Fruit fly (Drosophila melanogaster) whole organism, wandering third instar larva: ENCODE data around the gene JhI-21.

Experiments used
- Abd-B ChIP-seq: fragments of >200 bp; optimal IDR thresholded peaks from 2 replicates; lab custom pipeline; 2017; ENCODE audit warnings: missing biosample characterization, missing genetic modification characterization
- CG32264 ChIP-seq: fragments of 200-800 bp; sonication (Bioruptor generic); optimal IDR thresholded peaks from 2 replicates; lab custom pipeline; 2016; ENCODE audit warnings: missing biosample characterization, missing genetic modification characterization
- CG9705 ChIP-seq: fragments of 200-800 bp; sonication (Bioruptor generic); optimal IDR thresholded peaks from 2 replicates; lab custom pipeline; 2018; ENCODE audit warnings: missing biosample characterization, mild to moderate bottlenecking, missing genetic modification characterization
- CrebA ChIP-seq: fragments of 200-800 bp; sonication (Bioruptor generic); optimal IDR thresholded peaks from 2 replicates; lab custom pipeline; 2016; ENCODE audit warnings: missing biosample characterization, mild to moderate bottlenecking, missing genetic modification characterization, borderline replicate concordance
- Dfd ChIP-seq: fragments of >200 bp; optimal IDR thresholded peaks from 2 replicates; lab custom pipeline; 2017; ENCODE audit warnings: missing biosample characterization, missing genetic modification characterization
- Dif ChIP-seq: fragments of 200-275, 200-300 bp; sonication (Bioruptor generic); optimal IDR thresholded peaks from 2 replicates; lab custom pipeline; 2018; ENCODE audit warnings: missing biosample characterization, missing genetic modification characterization; ENCODE audit not compliant: partially characterized antibody
- GATAd ChIP-seq: sonication (Bioruptor generic); optimal IDR thresholded peaks from 2 replicates; lab custom pipeline; 2016; ENCODE audit warnings: missing biosample characterization, missing genetic modification characterization
- HLH106 ChIP-seq: fragments of 200-800 bp; optimal IDR thresholded peaks from 3 replicates; lab custom pipeline; 2019; ENCODE audit warnings: missing biosample characterization, mild to moderate bottlenecking, missing genetic modification characterization, moderate library complexity
- Hnf4 ChIP-seq: fragments of 200-800 bp; sonication (Bioruptor generic); optimal IDR thresholded peaks from 2 replicates; lab custom pipeline; 2016; ENCODE audit warnings: missing biosample characterization, mild to moderate bottlenecking, missing genetic modification characterization
- Hr78 ChIP-seq: fragments of >200 bp; optimal IDR thresholded peaks from 2 replicates; lab custom pipeline; 2017; ENCODE audit warnings: missing biosample characterization, missing genetic modification characterization
- Hr83 ChIP-seq: fragments of 200-300 bp; sonication (Bioruptor generic); optimal IDR thresholded peaks from 2 replicates; lab custom pipeline; 2016; ENCODE audit warnings: missing biosample characterization, mild to moderate bottlenecking, missing genetic modification characterization, moderate library complexity; ENCODE audit not compliant: poor library complexity, severe bottlenecking
- Jra ChIP-seq: sonication (Bioruptor generic); optimal IDR thresholded peaks from 2 replicates; lab custom pipeline; 2016; ENCODE audit warnings: missing biosample characterization, missing genetic modification characterization
- Mio ChIP-seq: sonication (Bioruptor generic); optimal IDR thresholded peaks from 2 replicates; lab custom pipeline; 2016; ENCODE audit warnings: missing biosample characterization, missing genetic modification characterization
- Myc ChIP-seq: fragments of >200 bp; optimal IDR thresholded peaks from 2 replicates; lab custom pipeline; 2017
- N ChIP-seq: fragments of >200 bp; optimal IDR thresholded peaks from 2 replicates; lab custom pipeline; 2018; ENCODE audit warnings: missing biosample characterization, missing external identifiers, missing genetic modification characterization
- OdsH ChIP-seq: fragments of 200-800 bp; sonication (Bioruptor generic); optimal IDR thresholded peaks from 2 replicates; lab custom pipeline; 2016; ENCODE audit warnings: missing biosample characterization, mild to moderate bottlenecking, missing genetic modification characterization
- Rel ChIP-seq, 2 experiments: fragments of 200-800 bp; sonication (Bioruptor generic) in 1 of 2; optimal IDR thresholded peaks; 2 replicates in 1 of 2; 3 replicates in 1 of 2; lab custom pipeline; 2016 to 2019; ENCODE audit warnings: mild to moderate bottlenecking in 2 of 2, missing biosample characterization in 2 of 2, missing genetic modification characterization in 2 of 2, moderate library complexity in 1 of 2
- Sp1 ChIP-seq: fragments of 200-800 bp; sonication (Bioruptor generic); optimal IDR thresholded peaks from 3 replicates; lab custom pipeline; 2019; ENCODE audit warnings: missing biosample characterization, mild to moderate bottlenecking, missing genetic modification characterization, moderate library complexity
- Vsx2 ChIP-seq: fragments of 200-300, 225-300 bp; sonication (Bioruptor generic); optimal IDR thresholded peaks from 2 replicates; lab custom pipeline; 2018; ENCODE audit warnings: missing biosample characterization, missing genetic modification characterization; ENCODE audit not compliant: partially characterized antibody
- br ChIP-seq: fragments of 200-800 bp; sonication (Bioruptor generic); optimal IDR thresholded peaks from 2 replicates; lab custom pipeline; 2016; ENCODE audit warnings: missing biosample characterization, missing genetic modification characterization
- brk ChIP-seq: fragments of 200-800 bp; sonication (Bioruptor generic); optimal IDR thresholded peaks from 2 replicates; lab custom pipeline; 2016; ENCODE audit warnings: missing biosample characterization, mild to moderate bottlenecking, missing genetic modification characterization
- dl ChIP-seq, 2 experiments: fragments of 175-275, 200-275 bp in 1 of 2; fragments of 200-275 bp in 1 of 2; sonication (Bioruptor generic); optimal IDR thresholded peaks; lab custom pipeline; 2018; ENCODE audit warnings: mild to moderate bottlenecking in 2 of 2, missing biosample characterization in 2 of 2, missing genetic modification characterization in 2 of 2, moderate library complexity in 2 of 2; ENCODE audit not compliant: partially characterized antibody in 2 of 2, insufficient read depth in 1 of 2
- dmrt93B ChIP-seq: fragments of 200-800 bp; sonication (Bioruptor generic); optimal IDR thresholded peaks from 2 replicates; lab custom pipeline; 2018; ENCODE audit warnings: missing biosample characterization, mild to moderate bottlenecking, missing genetic modification characterization
- dsf ChIP-seq: sonication (Bioruptor generic); optimal IDR thresholded peaks from 2 replicates; lab custom pipeline; 2016; ENCODE audit warnings: missing biosample characterization, missing genetic modification characterization, borderline replicate concordance
- ey ChIP-seq: fragments of 200-800 bp; sonication (Bioruptor generic); optimal IDR thresholded peaks from 2 replicates; lab custom pipeline; 2016; ENCODE audit warnings: missing biosample characterization, missing genetic modification characterization
- foxo ChIP-seq, 2 experiments: fragments of 200-800 bp; sonication (Bioruptor generic); optimal IDR thresholded peaks; 2 replicates in 1 of 2; 3 replicates in 1 of 2; lab custom pipeline; 2016 to 2017; ENCODE audit warnings: missing biosample characterization in 2 of 2, missing genetic modification characterization in 2 of 2
- fru ChIP-seq: fragments of 200-800 bp; sonication (Bioruptor generic); optimal IDR thresholded peaks from 3 replicates; lab custom pipeline; 2016; ENCODE audit warnings: missing biosample characterization, mild to moderate bottlenecking, missing genetic modification characterization
- h ChIP-seq: fragments of 200-800 bp; sonication (Bioruptor generic); optimal IDR thresholded peaks from 3 replicates; lab custom pipeline; 2016; ENCODE audit warnings: missing biosample characterization, mild to moderate bottlenecking, missing genetic modification characterization
- jim ChIP-seq: fragments of 175-275, 200-325 bp; sonication (Bioruptor generic); optimal IDR thresholded peaks from 2 replicates; lab custom pipeline; 2016; ENCODE audit warnings: missing biosample characterization, mild to moderate bottlenecking, missing genetic modification characterization
- lola ChIP-seq: fragments of >200 bp; optimal IDR thresholded peaks from 2 replicates; lab custom pipeline; 2017; ENCODE audit warnings: missing biosample characterization, missing genetic modification characterization
- pan ChIP-seq: fragments of >200 bp; optimal IDR thresholded peaks from 2 replicates; lab custom pipeline; 2017
- psq ChIP-seq: fragments of 200-800 bp; sonication (Bioruptor generic); optimal IDR thresholded peaks from 3 replicates; lab custom pipeline; 2017; ENCODE audit warnings: missing biosample characterization, mild to moderate bottlenecking, missing genetic modification characterization, moderate library complexity
- rgr ChIP-seq: fragments of 200-800 bp; sonication (Bioruptor generic); optimal IDR thresholded peaks from 3 replicates; lab custom pipeline; 2016; ENCODE audit warnings: missing biosample characterization, mild to moderate bottlenecking, missing genetic modification characterization
- sage ChIP-seq: fragments of 200-800 bp; sonication (Bioruptor generic); optimal IDR thresholded peaks from 2 replicates; lab custom pipeline; 2016; ENCODE audit warnings: missing biosample characterization, mild to moderate bottlenecking, missing genetic modification characterization
- sv ChIP-seq: fragments of 200-800 bp; sonication (Bioruptor generic); optimal IDR thresholded peaks from 3 replicates; lab custom pipeline; 2016; ENCODE audit warnings: missing biosample characterization, missing genetic modification characterization
- tai ChIP-seq: sonication (Bioruptor generic); optimal IDR thresholded peaks from 2 replicates; lab custom pipeline; 2016; ENCODE audit warnings: missing biosample characterization, missing genetic modification characterization
- usp ChIP-seq: fragments of >200 bp; optimal IDR thresholded peaks from 2 replicates; lab custom pipeline; 2017; ENCODE audit warnings: missing biosample characterization, missing genetic modification characterization
- woc ChIP-seq: sonication (Bioruptor generic); optimal IDR thresholded peaks from 2 replicates; lab custom pipeline; 2016; ENCODE audit warnings: missing biosample characterization, mild to moderate bottlenecking, missing genetic modification characterization

Gene JhI-21

dm6 chr2L:12065683-12066386 lies 10.0 kb upstream of the JhI-21 start:
- TF ChIP-seq Hr83 (GFP tag; lab: Kevin White, UChicago) (no peak), Dif (peak; percentile 6), dl (GFP tag; optimal IDR thresholded peaks at IDR 0.05; lab: Kevin White, UChicago; ENCODE audit: insufficient read depth in 1 of 2, partially characterized antibody in 2 of 2) (no peak), GATAd (GFP tag; lab: Kevin White, UChicago) (no peak), Myc (lab: Kevin White, UChicago) (no peak), ey (peak; percentile 57), usp (GFP tag; lab: Kevin White, UChicago) (no peak), N (no peak), tai (no peak), fru (GFP tag; lab: Kevin White, UChicago) (peak; percentile 81), Mio (GFP tag; lab: Kevin White, UChicago) (no peak), Dfd (GFP tag; lab: Kevin White, UChicago) (no peak), pan (lab: Kevin White, UChicago) (no peak), lola (GFP tag; lab: Kevin White, UChicago) (no peak), Rel (GFP tag; optimal IDR thresholded peaks at IDR 0.05; lab: Kevin White, UChicago) (no peak), Rel (tag; optimal IDR thresholded peaks at IDR 0.05; lab: Kevin White, UChicago) (peak; percentile 66), brk (no peak), dsf (GFP tag; lab: Kevin White, UChicago) (no peak), woc (peak; percentile 20), psq (GFP tag; lab: Kevin White, UChicago) (peak; percentile 80), dmrt93B (GFP tag; lab: Kevin White, UChicago) (peak; percentile 66), foxo (GFP tag; optimal IDR thresholded peaks at IDR 0.05; lab: Kevin White, UChicago) (peak in 1 of 2 experiments; percentile 85), jim (GFP tag; lab: Kevin White, UChicago) (no peak), sage (GFP tag; lab: Kevin White, UChicago) (peak; percentile 61), CrebA (GFP tag; lab: Kevin White, UChicago) (no peak), CG32264 (GFP tag; lab: Kevin White, UChicago) (no peak), Hr78 (no peak), Abd-B (GFP tag; lab: Kevin White, UChicago) (no peak), OdsH (GFP tag; lab: Kevin White, UChicago) (peak; percentile 79), Hnf4 (GFP tag; lab: Kevin White, UChicago) (no peak), br (GFP tag; lab: Kevin White, UChicago) (peak; percentile 29), CG9705 (peak; percentile 56), h (peak; percentile 63), Jra (no peak), HLH106 (tag; lab: Kevin White, UChicago) (peak; percentile 89), Vsx2 (GFP tag; lab: Kevin White, UChicago) (no peak), rgr (peak; percentile 77), Sp1 (peak; percentile 93), sv (GFP tag; lab: Kevin White, UChicago) (no peak)

dm6 chr2L:12063035-12063434 lies 7.2 kb upstream of the JhI-21 start, which contains the start of gene Rab3-GAP:
Gene Rab3-GAP, minus strand, starts transcription at chr2L:12063184.
- TF ChIP-seq Abd-B (GFP tag; lab: Kevin White, UChicago) (no peak), dmrt93B (GFP tag; lab: Kevin White, UChicago) (no peak), pan (lab: Kevin White, UChicago) (no peak), brk (no peak), br (GFP tag; lab: Kevin White, UChicago) (no peak), Dif (no peak), CrebA (GFP tag; lab: Kevin White, UChicago) (no peak), fru (GFP tag; lab: Kevin White, UChicago) (no peak), Rel (GFP tag; optimal IDR thresholded peaks at IDR 0.05; lab: Kevin White, UChicago) (no peak), Rel (tag; optimal IDR thresholded peaks at IDR 0.05; lab: Kevin White, UChicago) (no peak), jim (GFP tag; lab: Kevin White, UChicago) (no peak), CG9705 (no peak), dsf (GFP tag; lab: Kevin White, UChicago) (no peak), Myc (lab: Kevin White, UChicago) (peak; percentile 74), Hr78 (no peak), ey (no peak), Hr83 (GFP tag; lab: Kevin White, UChicago) (no peak), usp (GFP tag; lab: Kevin White, UChicago) (no peak), rgr (no peak), Sp1 (peak; percentile 27), Hnf4 (GFP tag; lab: Kevin White, UChicago) (no peak), lola (GFP tag; lab: Kevin White, UChicago) (no peak), foxo (GFP tag; optimal IDR thresholded peaks at IDR 0.05; lab: Kevin White, UChicago) (peak in 1 of 2 experiments; percentile 28), h (no peak), sv (GFP tag; lab: Kevin White, UChicago) (no peak), tai (no peak), CG32264 (GFP tag; lab: Kevin White, UChicago) (no peak), GATAd (GFP tag; lab: Kevin White, UChicago) (no peak), sage (GFP tag; lab: Kevin White, UChicago) (no peak), dl (GFP tag; optimal IDR thresholded peaks at IDR 0.05; lab: Kevin White, UChicago; ENCODE audit: insufficient read depth in 1 of 2, partially characterized antibody in 2 of 2) (no peak), HLH106 (tag; lab: Kevin White, UChicago) (peak; percentile 24), N (no peak), Dfd (GFP tag; lab: Kevin White, UChicago) (no peak), Jra (no peak), Vsx2 (GFP tag; lab: Kevin White, UChicago) (no peak), OdsH (GFP tag; lab: Kevin White, UChicago) (peak; percentile 5), woc (no peak), Mio (GFP tag; lab: Kevin White, UChicago) (no peak), psq (GFP tag; lab: Kevin White, UChicago) (no peak)
